Fruit fly (Drosophila melanogaster) whole organism, embryonic: ENCODE measurements around the gene Kr-h2.

Experiments used
- Asciz ChIP-seq: fragments of 200-800 bp; sonication (Bioruptor generic); optimal IDR thresholded peaks from 2 replicates; lab custom pipeline; 2017; ENCODE audit warnings: missing biosample characterization, mild to moderate bottlenecking, missing genetic modification characterization, missing genetic modification reagents
- Atf3 ChIP-seq: fragments of 200-800 bp; sonication (Bioruptor generic); optimal IDR thresholded peaks from 3 replicates; lab custom pipeline; 2016; ENCODE audit warnings: missing biosample characterization, missing genetic modification characterization
- Bdp1 ChIP-seq: fragments of 200-800 bp; sonication (Bioruptor generic); optimal IDR thresholded peaks from 3 replicates; lab custom pipeline; 2016; ENCODE audit warnings: missing biosample characterization, missing genetic modification characterization
- CG10543 ChIP-seq: fragments of 200-800 bp; sonication (Bioruptor generic); optimal IDR thresholded peaks from 3 replicates; lab custom pipeline; 2017; ENCODE audit warnings: missing biosample characterization, mild to moderate bottlenecking, missing genetic modification characterization, moderate library complexity
- CG1233 ChIP-seq: fragments of 200-800 bp; sonication (Bioruptor generic); optimal IDR thresholded peaks from 4 replicates; lab custom pipeline; 2018; ENCODE audit warnings: missing biosample characterization, mild to moderate bottlenecking, missing genetic modification characterization
- CG13287 ChIP-seq: fragments of 200-800 bp; sonication (Bioruptor generic); IDR thresholded peaks from 2 replicates; pipeline ENCODE4 v1.3.6; 2022; ENCODE audit warnings: missing biosample characterization, missing genetic modification characterization; ENCODE audit not compliant: partially characterized antibody
- CG13424 ChIP-seq: fragments of 200-800 bp; sonication (Bioruptor generic); optimal IDR thresholded peaks from 2 replicates; lab custom pipeline; 2019; ENCODE audit warnings: missing biosample characterization, mild to moderate bottlenecking, missing genetic modification characterization, moderate library complexity
- CG16863 ChIP-seq: fragments of 200-800 bp; sonication (Bioruptor generic); optimal IDR thresholded peaks from 3 replicates; lab custom pipeline; 2016; ENCODE audit warnings: missing biosample characterization, missing genetic modification characterization
- CG17568 ChIP-seq: fragments of 200-800 bp; sonication (Bioruptor generic); optimal IDR thresholded peaks from 2 replicates; lab custom pipeline; 2018; ENCODE audit warnings: missing biosample characterization, mild to moderate bottlenecking, missing genetic modification characterization, moderate library complexity
- CG17612 ChIP-seq: fragments of 200-800 bp; sonication (Bioruptor generic); IDR thresholded peaks from 2 replicates; pipeline ENCODE4 v1.3.6; 2022; ENCODE audit warnings: missing biosample characterization, missing genetic modification characterization
- CG18476 ChIP-seq: fragments of 200-800 bp; sonication (Bioruptor generic); optimal IDR thresholded peaks from 2 replicates; lab custom pipeline; 2016; ENCODE audit warnings: missing biosample characterization, mild to moderate bottlenecking, missing genetic modification characterization
- CG2889 ChIP-seq: fragments of 200-800 bp; sonication (Bioruptor generic); IDR thresholded peaks from 3 replicates; pipeline ENCODE4 v1.3.6; 2022; ENCODE audit warnings: missing biosample characterization, missing genetic modification characterization
- CG30020 ChIP-seq: fragments of 200-800 bp; optimal IDR thresholded peaks from 2 replicates; lab custom pipeline; 2019; ENCODE audit warnings: missing biosample characterization, mild to moderate bottlenecking, missing genetic modification characterization, moderate library complexity
- CG4854 ChIP-seq: fragments of 200-800 bp; sonication (Bioruptor generic); optimal IDR thresholded peaks from 2 replicates; lab custom pipeline; 2016; ENCODE audit warnings: missing biosample characterization, missing genetic modification characterization, inconsistent platforms
- CG6765 ChIP-seq: fragments of 200-800 bp; sonication (Bioruptor generic); optimal IDR thresholded peaks from 3 replicates; lab custom pipeline; 2017; ENCODE audit warnings: missing biosample characterization, mild to moderate bottlenecking, missing genetic modification characterization
- CG8359 ChIP-seq: fragments of 200-800 bp; sonication (Bioruptor generic); optimal IDR thresholded peaks from 2 replicates; lab custom pipeline; 2017; ENCODE audit warnings: missing biosample characterization, mild to moderate bottlenecking, missing genetic modification characterization, borderline replicate concordance
- H2.0 ChIP-seq: fragments of 200-800 bp; sonication (Bioruptor generic); IDR thresholded peaks from 2 replicates; pipeline ENCODE4 v1.3.6; 2022; ENCODE audit warnings: missing biosample characterization, missing genetic modification characterization
- Mrtf ChIP-seq: fragments of 200-800 bp; sonication (Bioruptor generic); IDR thresholded peaks from 3 replicates; pipeline ENCODE4 v1.3.6; 2022; ENCODE audit warnings: missing biosample characterization, missing genetic modification characterization
- Neu2 ChIP-seq: fragments of 200-800 bp; sonication (Bioruptor generic); optimal IDR thresholded peaks from 3 replicates; lab custom pipeline; 2016; ENCODE audit warnings: missing biosample characterization, missing genetic modification characterization, borderline replicate concordance
- Nf-YB ChIP-seq: fragments of 200-800 bp; sonication (Bioruptor generic); optimal IDR thresholded peaks from 3 replicates; lab custom pipeline; 2019; ENCODE audit warnings: missing biosample characterization, mild to moderate bottlenecking, missing genetic modification characterization, moderate library complexity
- Optix ChIP-seq: fragments of 200-800 bp; sonication (Bioruptor generic); IDR thresholded peaks from 3 replicates; pipeline ENCODE4 v1.3.6; 2022; ENCODE audit warnings: missing biosample characterization, missing genetic modification characterization
- Poxn ChIP-seq: fragments of 200-800 bp; sonication (Bioruptor generic); IDR thresholded peaks from 2 replicates; pipeline ENCODE4 v1.3.6; 2022; ENCODE audit warnings: missing biosample characterization, missing genetic modification characterization
- Ravus ChIP-seq: fragments of 200-800 bp; sonication (Bioruptor generic); IDR thresholded peaks from 2 replicates; pipeline ENCODE4 v1.3.6; 2022; ENCODE audit warnings: missing biosample characterization, missing genetic modification characterization
- abd-A ChIP-seq: fragments of 200-800 bp; sonication (Bioruptor generic); optimal IDR thresholded peaks from 3 replicates; lab custom pipeline; 2019; ENCODE audit warnings: missing biosample characterization, mild to moderate bottlenecking, missing genetic modification characterization, moderate library complexity
- ap ChIP-seq: fragments of 200-800 bp; sonication (Bioruptor generic); IDR thresholded peaks from 2 replicates; pipeline ENCODE4 v1.3.6; 2022; ENCODE audit warnings: missing biosample characterization, missing genetic modification characterization
- ara ChIP-seq: fragments of 200-800 bp; sonication (Bioruptor generic); IDR thresholded peaks from 2 replicates; pipeline ENCODE4 v1.3.6; 2022; ENCODE audit warnings: missing biosample characterization, missing genetic modification characterization
- br ChIP-seq: fragments of >200 bp; optimal IDR thresholded peaks from 2 replicates; lab custom pipeline; 2017
- caup ChIP-seq: fragments of 200-800 bp; sonication (Bioruptor generic); optimal IDR thresholded peaks from 3 replicates; lab custom pipeline; 2017; ENCODE audit warnings: missing biosample characterization, mild to moderate bottlenecking, missing genetic modification characterization, moderate library complexity; ENCODE audit not compliant: severe bottlenecking
- corto ChIP-seq: fragments of 200-800 bp; sonication (Bioruptor generic); optimal IDR thresholded peaks from 2 replicates; lab custom pipeline; 2016; ENCODE audit warnings: missing biosample characterization, mild to moderate bottlenecking, missing genetic modification characterization, moderate library complexity
- dan ChIP-seq: fragments of 200-800 bp; sonication (Bioruptor generic); IDR thresholded peaks from 2 replicates; pipeline ENCODE4 v1.3.6; 2022; ENCODE audit warnings: missing biosample characterization, missing genetic modification characterization
- dati ChIP-seq: fragments of 200-800 bp; sonication (Bioruptor generic); IDR thresholded peaks from 2 replicates; pipeline ENCODE4 v1.3.6; 2022; ENCODE audit warnings: missing biosample characterization, missing genetic modification characterization
- eyg ChIP-seq: fragments of 200-800 bp; sonication (Bioruptor generic); optimal IDR thresholded peaks from 3 replicates; lab custom pipeline; 2016; ENCODE audit warnings: missing biosample characterization, missing genetic modification characterization
- grau ChIP-seq: fragments of 200-800 bp; optimal IDR thresholded peaks from 3 replicates; lab custom pipeline; 2019; ENCODE audit warnings: missing biosample characterization, mild to moderate bottlenecking, missing genetic modification characterization, moderate library complexity
- gro ChIP-seq: fragments of 200-800 bp; sonication (Bioruptor generic); optimal IDR thresholded peaks from 2 replicates; lab custom pipeline; 2016; ENCODE audit warnings: missing biosample characterization, missing genetic modification characterization
- hbn ChIP-seq: fragments of 200-800 bp; sonication (Bioruptor generic); IDR thresholded peaks from 2 replicates; pipeline ENCODE4 v1.3.6; 2022; ENCODE audit warnings: missing biosample characterization, missing genetic modification characterization; ENCODE audit not compliant: partially characterized antibody
- jing ChIP-seq: fragments of 200-800 bp; sonication (Bioruptor generic); optimal IDR thresholded peaks from 2 replicates; lab custom pipeline; 2018; ENCODE audit warnings: missing biosample characterization, mild to moderate bottlenecking, missing genetic modification characterization
- mam ChIP-seq: fragments of 200-800 bp; sonication (Bioruptor generic); optimal IDR thresholded peaks from 3 replicates; lab custom pipeline; 2016; ENCODE audit warnings: missing biosample characterization, missing genetic modification characterization
- mld ChIP-seq: fragments of 200-800 bp; sonication (Bioruptor generic); IDR thresholded peaks from 3 replicates; pipeline ENCODE4 v1.3.6; 2022; ENCODE audit warnings: missing biosample characterization, missing genetic modification characterization; ENCODE audit not compliant: partially characterized antibody
- oc ChIP-seq: fragments of 200-800 bp; sonication (Bioruptor generic); optimal IDR thresholded peaks from 2 replicates; lab custom pipeline; 2018; ENCODE audit warnings: missing biosample characterization, mild to moderate bottlenecking, missing genetic modification characterization, moderate library complexity
- odd ChIP-seq: fragments of 200-800 bp; sonication (Bioruptor generic); optimal IDR thresholded peaks from 2 replicates; lab custom pipeline; 2017; ENCODE audit warnings: missing biosample characterization, mild to moderate bottlenecking, missing genetic modification characterization
- otp ChIP-seq: fragments of 200-800 bp; sonication (Bioruptor generic); IDR thresholded peaks from 3 replicates; pipeline ENCODE4, ENCODE4 v1.3.6; 2022; ENCODE audit warnings: missing biosample characterization, missing genetic modification characterization
- p53 ChIP-seq: fragments of 200-800 bp; sonication (Bioruptor generic); optimal IDR thresholded peaks from 2 replicates; lab custom pipeline; 2016; ENCODE audit warnings: missing biosample characterization, missing genetic modification characterization
- pita ChIP-seq: fragments of 200-800 bp; sonication (Bioruptor generic); optimal IDR thresholded peaks from 2 replicates; lab custom pipeline; 2017; ENCODE audit warnings: missing biosample characterization, mild to moderate bottlenecking, missing genetic modification characterization
- ranshi ChIP-seq: fragments of 200-800 bp; sonication (Bioruptor generic); IDR thresholded peaks from 2 replicates; pipeline ENCODE4 v1.3.6; 2022; ENCODE audit warnings: missing biosample characterization, missing genetic modification characterization
- ro ChIP-seq: fragments of 200-800 bp; sonication (Bioruptor generic); IDR thresholded peaks from 2 replicates; pipeline ENCODE4 v1.3.6; 2022; ENCODE audit warnings: missing biosample characterization, missing genetic modification characterization
- row ChIP-seq: fragments of 200-800 bp; sonication (Bioruptor generic); IDR thresholded peaks from 3 replicates; pipeline ENCODE4 v1.3.6; 2022; ENCODE audit warnings: missing biosample characterization, missing genetic modification characterization
- seq ChIP-seq: fragments of 200-800 bp; sonication (Bioruptor generic); IDR thresholded peaks from 2 replicates; pipeline ENCODE4 v1.3.6; 2022; ENCODE audit warnings: missing biosample characterization, missing genetic modification characterization
- sr ChIP-seq: fragments of 200-800 bp; sonication (Bioruptor generic); IDR thresholded peaks from 3 replicates; pipeline ENCODE4 v1.3.6; 2022; ENCODE audit warnings: missing biosample characterization, missing genetic modification characterization
- tll ChIP-seq, 2 experiments: fragments of 200-800 bp in 1 of 2; fragments of >200 bp in 1 of 2; sonication (Bioruptor generic) in 1 of 2; optimal IDR thresholded peaks; 2 replicates each; lab custom pipeline; 2017 to 2019; ENCODE audit warnings: missing biosample characterization in 2 of 2, missing genetic modification characterization in 2 of 2, mild to moderate bottlenecking in 1 of 2, moderate library complexity in 1 of 2
- toy ChIP-seq: fragments of 200-800 bp; sonication (Bioruptor generic); IDR thresholded peaks from 2 replicates; pipeline ENCODE4 v1.3.6; 2022; ENCODE audit warnings: missing biosample characterization, missing genetic modification characterization
- vnd ChIP-seq: fragments of 200-800 bp; sonication (Bioruptor generic); IDR thresholded peaks from 3 replicates; pipeline ENCODE4 v1.3.6; 2022; ENCODE audit warnings: missing biosample characterization, missing genetic modification characterization; ENCODE audit not compliant: partially characterized antibody
- zen ChIP-seq: fragments of 200-800 bp; sonication (Bioruptor generic); optimal IDR thresholded peaks from 3 replicates; lab custom pipeline; 2018; ENCODE audit warnings: missing biosample characterization, mild to moderate bottlenecking, missing genetic modification characterization, moderate library complexity

Gene Kr-h2

dm6 chr2L:6050575-6050974 is 20.2 kb upstream of the Kr-h2 start, which contains the start of gene CG9135 (continued):
- peak; percentile 99 for TF ChIP-seq CG13287
- TF ChIP-seq CG1233 (GFP tag; lab: Kevin White, UChicago), result no peak
- no peak for TF ChIP-seq tll (GFP tag; optimal IDR thresholded peaks at IDR 0.05; lab: Kevin White, UChicago)
- peak; percentile 98 for TF ChIP-seq hbn (GFP tag; lab: Robert Waterston, UW)
- TF ChIP-seq br (lab: Kevin White, UChicago), result no peak
- no peak for TF ChIP-seq otp (GFP tag; lab: Robert Waterston, UW)
- TF ChIP-seq CG6765 (GFP tag; lab: Kevin White, UChicago), result no peak
- no peak for TF ChIP-seq ranshi (GFP tag; lab: Robert Waterston, UW)
- TF ChIP-seq row (GFP tag; lab: Robert Waterston, UW), result peak; percentile 59
- TF ChIP-seq mam (GFP tag; lab: Kevin White, UChicago), result no peak
- TF ChIP-seq CG17568, result no peak
- peak; percentile 56 for TF ChIP-seq zen (tag; lab: Kevin White, UChicago)
- TF ChIP-seq gro (GFP tag; lab: Kevin White, UChicago), result no peak
- no peak for TF ChIP-seq ro (GFP tag; lab: Robert Waterston, UW)
- no peak for TF ChIP-seq ap (GFP tag; lab: Robert Waterston, UW)
- TF ChIP-seq oc, result no peak
- TF ChIP-seq Bdp1 (GFP tag; lab: Kevin White, UChicago), result no peak
- TF ChIP-seq ara (GFP tag; lab: Robert Waterston, UW), result no peak
- no peak for TF ChIP-seq toy (GFP tag; lab: Robert Waterston, UW)
- TF ChIP-seq CG30020 (tag; lab: Kevin White, UChicago), result peak; percentile 72
- TF ChIP-seq dan (GFP tag; lab: Robert Waterston, UW), result no peak
- no peak for TF ChIP-seq CG18476 (GFP tag; lab: Kevin White, UChicago)
- no peak for TF ChIP-seq caup (GFP tag; lab: Kevin White, UChicago)
- no peak for TF ChIP-seq dati (GFP tag; lab: Robert Waterston, UW)
- TF ChIP-seq pita (GFP tag; lab: Kevin White, UChicago), result no peak
- TF ChIP-seq H2.0 (GFP tag; lab: Robert Waterston, UW), result no peak
- no peak for TF ChIP-seq CG2889 (GFP tag; lab: Robert Waterston, UW)
- TF ChIP-seq vnd (GFP tag; lab: Robert Waterston, UW), result peak; percentile 99
- TF ChIP-seq CG17612, result no peak
- TF ChIP-seq CG4854 (GFP tag; lab: Kevin White, UChicago), result no peak
- TF ChIP-seq odd, result no peak
- TF ChIP-seq CG10543 (GFP tag; lab: Kevin White, UChicago), result no peak
- TF ChIP-seq Poxn (GFP tag; lab: Robert Waterston, UW), result no peak
- no peak for TF ChIP-seq seq (GFP tag; lab: Robert Waterston, UW)
- no peak for TF ChIP-seq Ravus
- no peak for TF ChIP-seq eyg (GFP tag; lab: Kevin White, UChicago)
- no peak for TF ChIP-seq Atf3 (GFP tag; lab: Kevin White, UChicago)
- TF ChIP-seq sr, result no peak
- no peak for TF ChIP-seq Asciz
- no peak for TF ChIP-seq Optix
- peak; percentile 99 for TF ChIP-seq mld (GFP tag; lab: Robert Waterston, UW)
- no peak for TF ChIP-seq grau (tag; lab: Kevin White, UChicago)
- TF ChIP-seq jing, result no peak
- no peak for TF ChIP-seq corto (GFP tag; lab: Kevin White, UChicago)
- TF ChIP-seq CG16863, result no peak
- TF ChIP-seq Nf-YB (GFP tag; lab: Kevin White, UChicago), result no peak
- TF ChIP-seq Mrtf, result no peak
- no peak for TF ChIP-seq p53 (GFP tag; lab: Kevin White, UChicago)
- no peak for TF ChIP-seq CG13424
- no peak for TF ChIP-seq Neu2 (GFP tag; lab: Kevin White, UChicago)
- TF ChIP-seq CG8359 (GFP tag; lab: Kevin White, UChicago), result no peak
- no peak for TF ChIP-seq abd-A (tag; lab: Kevin White, UChicago)
